Worm (Caenorhabditis elegans): ENCODE results near the gene K08E3.2.
A peak's percentile ranks its signal among the peaks of the same experiment; 100 is the strongest.

The K08E3.2 gene

ce11 chrIII:13771145-13771544 lies 22.7 kb upstream of the K08E3.2 start, which contains the start of the genes cyk-4 and pdr-1 (continued):
- peak; percentile 23 for TF ChIP-seq ceh-39 (tag; optimal IDR thresholded peaks at IDR 0.05)

ce11 chrIII:13770017-13770416 lies 21.5 kb upstream of the K08E3.2 start:
- no peak for TF ChIP-seq tbx-8 (GFP tag; optimal IDR thresholded peaks at IDR 0.05)

- TF ChIP-seq mep-1 (tag; optimal IDR thresholded peaks at IDR 0.05) (peak; percentile 24), tbx-8 (GFP tag; optimal IDR thresholded peaks at IDR 0.05) (no peak), hlh-1 (tag; optimal IDR thresholded peaks at IDR 0.05) (peak; percentile 84)
Observed at ce11 chrIII:13768074-13768662, 19.7 kb upstream of the K08E3.2 start, which contains the start of gene rml-1. rml-1 (minus strand) TSS chrIII:13768092.

ce11 chrIII:13766704-13767323 lies 18.3 kb upstream of the K08E3.2 start:
- TF ChIP-seq hlh-1 (tag; optimal IDR thresholded peaks at IDR 0.05) (peak; percentile 1), sptf-1 (tag; optimal IDR thresholded peaks at IDR 0.05) (no peak)

- no peak for TF ChIP-seq bed-3 (GFP tag; optimal IDR thresholded peaks at IDR 0.05)
- TF ChIP-seq snpc-4 (tag; optimal IDR thresholded peaks at IDR 0.05) = no peak
- no peak for TF ChIP-seq blmp-1 (tag; optimal IDR thresholded peaks at IDR 0.05)
- no peak for TF ChIP-seq pha-4 (tag; optimal IDR thresholded peaks at IDR 0.05)
- no peak for TF ChIP-seq ceh-39 (tag; optimal IDR thresholded peaks at IDR 0.05)
- no peak for TF ChIP-seq zip-8 (tag; optimal IDR thresholded peaks at IDR 0.05)
- no peak for TF ChIP-seq sem-2 (GFP tag; optimal IDR thresholded peaks at IDR 0.05)
- TF ChIP-seq nhr-28 (tag; optimal IDR thresholded peaks at IDR 0.05) = no peak
- no peak for TF ChIP-seq mep-1 (tag; optimal IDR thresholded peaks at IDR 0.05)
- TF ChIP-seq elt-3 (tag; optimal IDR thresholded peaks at IDR 0.05) = no peak
- no peak for TF ChIP-seq drap-1 (GFP tag; optimal IDR thresholded peaks at IDR 0.05)
- TF ChIP-seq hlh-1 (tag; optimal IDR thresholded peaks at IDR 0.05) = no peak
- no peak for TF ChIP-seq lin-13 (tag; optimal IDR thresholded peaks at IDR 0.05)
- TF ChIP-seq nhr-76 (tag; optimal IDR thresholded peaks at IDR 0.05) = no peak
- no peak for TF ChIP-seq M03D4.4 (tag; optimal IDR thresholded peaks at IDR 0.05)
- TF ChIP-seq mls-2 (tag; optimal IDR thresholded peaks at IDR 0.05) = no peak
- no peak for TF ChIP-seq sptf-1 (tag; optimal IDR thresholded peaks at IDR 0.05)
- TF ChIP-seq unc-62 (GFP tag; optimal IDR thresholded peaks at IDR 0.05) = no peak
Observed at ce11 chrIII:13765782-13766181, 17.3 kb upstream of the K08E3.2 start.

- TF ChIP-seq mls-2 (tag; optimal IDR thresholded peaks at IDR 0.05) (peak; percentile 17), ces-1 (GFP tag; optimal IDR thresholded peaks at IDR 0.05) (no peak), nhr-2 (tag; optimal IDR thresholded peaks at IDR 0.05) (no peak)
Observed at ce11 chrIII:13763260-13764112, 15.0 kb upstream of the K08E3.2 start.

- no peak for TF ChIP-seq lin-32 (GFP tag; optimal IDR thresholded peaks at IDR 0.05)
- TF ChIP-seq ham-2 (GFP tag; optimal IDR thresholded peaks at IDR 0.05) = no peak
- TF ChIP-seq flh-1 (GFP tag; optimal IDR thresholded peaks at IDR 0.05) = no peak
- TF ChIP-seq sem-2 (GFP tag; optimal IDR thresholded peaks at IDR 0.05) = no peak
- no peak for TF ChIP-seq elt-1 (tag; optimal IDR thresholded peaks at IDR 0.05; ENCODE audit: borderline replicate concordance, insufficient read depth)
- no peak for TF ChIP-seq tbx-8 (GFP tag; optimal IDR thresholded peaks at IDR 0.05)
- TF ChIP-seq ztf-11 (tag; optimal IDR thresholded peaks at IDR 0.05) = no peak
- no peak for TF ChIP-seq unc-39 (tag; optimal IDR thresholded peaks at IDR 0.05)
- no peak for TF ChIP-seq ceh-43 (GFP tag; optimal IDR thresholded peaks at IDR 0.05)
- no peak for TF ChIP-seq unc-62 (GFP tag; optimal IDR thresholded peaks at IDR 0.05)
- no peak for TF ChIP-seq blmp-1 (tag; optimal IDR thresholded peaks at IDR 0.05)
- no peak for TF ChIP-seq ceh-39 (tag; optimal IDR thresholded peaks at IDR 0.05)
- TF ChIP-seq M03D4.4 (tag; optimal IDR thresholded peaks at IDR 0.05) = no peak
- TF ChIP-seq ces-1 (GFP tag; optimal IDR thresholded peaks at IDR 0.05) = no peak
- TF ChIP-seq nhr-237 (tag; optimal IDR thresholded peaks at IDR 0.05) = no peak
Observed at ce11 chrIII:13762046-13762445, 13.6 kb upstream of the K08E3.2 start, which contains the start of gene dbn-1. dbn-1 (minus strand) TSS chrIII:13762069.

Data from whole organism, mixed stage, embryonic.